Worm (Caenorhabditis elegans) whole organism, mixed stage, embryonic: ENCODE measurements around the gene F43G6.8.
A peak's percentile ranks its signal among the peaks of the same experiment; 100 is the strongest.

ENCODE experiments used
- M03D4.4 ChIP-seq: sonication (generic microtip); optimal IDR thresholded peaks from 2 replicates; lab custom pipeline; 2017; ENCODE audit warnings: mild to moderate bottlenecking, missing genetic modification characterization, missing compliant biosample characterization
- blmp-1 ChIP-seq: fragments of 150-350 bp; optimal IDR thresholded peaks from 2 replicates; lab custom pipeline; 2014; ENCODE audit warnings: missing biosample characterization, missing genetic modification characterization
- ceh-43 ChIP-seq: fragments of 200-800 bp; sonication (Bioruptor generic); optimal IDR thresholded peaks from 2 replicates; lab custom pipeline; 2018; ENCODE audit warnings: mild to moderate bottlenecking, missing genetic modification characterization, moderate library complexity, missing compliant biosample characterization
- ceh-83 ChIP-seq: fragments of 200-800 bp; sonication (Bioruptor generic); optimal IDR thresholded peaks from 2 replicates; lab custom pipeline; 2018; ENCODE audit warnings: mild to moderate bottlenecking, missing genetic modification characterization, missing compliant biosample characterization
- ces-1 ChIP-seq: fragments of 150-350 bp; optimal IDR thresholded peaks from 2 replicates; lab custom pipeline; 2014; ENCODE audit warnings: missing biosample characterization, missing genetic modification reagents, missing genetic modification characterization
- drap-1 ChIP-seq: fragments of 200-800 bp; sonication (Bioruptor generic); optimal IDR thresholded peaks from 3 replicates; lab custom pipeline; 2018; ENCODE audit warnings: mild to moderate bottlenecking, missing genetic modification characterization, missing compliant biosample characterization
- elt-1 ChIP-seq: sonication (generic microtip); optimal IDR thresholded peaks from 2 replicates; lab custom pipeline; 2017; ENCODE audit warnings: missing genetic modification characterization, mild to moderate bottlenecking, missing compliant biosample characterization, antibody characterized with exemption, moderate library complexity, borderline replicate concordance; ENCODE audit not compliant: insufficient read depth
- elt-3 ChIP-seq: fragments of 150-350 bp; optimal IDR thresholded peaks from 2 replicates; lab custom pipeline; 2014; ENCODE audit warnings: missing biosample characterization, missing genetic modification characterization
- flh-1 ChIP-seq: fragments of 200-800 bp; sonication (Bioruptor generic); optimal IDR thresholded peaks from 2 replicates; lab custom pipeline; 2018; ENCODE audit warnings: mild to moderate bottlenecking, missing genetic modification characterization, moderate library complexity, missing compliant biosample characterization
- ham-2 ChIP-seq: fragments of 200-800 bp; sonication (Bioruptor generic); optimal IDR thresholded peaks from 2 replicates; lab custom pipeline; 2018; ENCODE audit warnings: mild to moderate bottlenecking, missing genetic modification characterization, missing compliant biosample characterization
- hlh-1 ChIP-seq: fragments of 150-350 bp; optimal IDR thresholded peaks from 2 replicates; lab custom pipeline; 2014; ENCODE audit warnings: missing biosample characterization, missing genetic modification reagents, missing genetic modification characterization
- lin-32 ChIP-seq: fragments of 200-800 bp; sonication (Bioruptor generic); optimal IDR thresholded peaks from 2 replicates; lab custom pipeline; 2018; ENCODE audit warnings: mild to moderate bottlenecking, missing genetic modification characterization, missing compliant biosample characterization
- lsy-2 ChIP-seq: fragments of 150-350 bp; optimal IDR thresholded peaks from 2 replicates; lab custom pipeline; 2014; ENCODE audit warnings: missing biosample characterization, missing genetic modification characterization
- mab-5 ChIP-seq: fragments of 150-350 bp; optimal IDR thresholded peaks from 2 replicates; lab custom pipeline; 2014; ENCODE audit warnings: missing biosample characterization, missing genetic modification characterization
- mep-1 ChIP-seq: fragments of 150-350 bp; optimal IDR thresholded peaks from 2 replicates; lab custom pipeline; 2017; ENCODE audit warnings: missing biosample characterization, missing genetic modification reagents, missing genetic modification characterization, inconsistent platforms
- mls-2 ChIP-seq: sonication (generic microtip); optimal IDR thresholded peaks from 2 replicates; lab custom pipeline; 2016; ENCODE audit warnings: mild to moderate bottlenecking, missing genetic modification characterization, moderate library complexity, missing compliant biosample characterization
- nhr-12 ChIP-seq: fragments of 150-350 bp; optimal IDR thresholded peaks from 2 replicates; lab custom pipeline; 2014; ENCODE audit warnings: missing biosample characterization, missing genetic modification characterization
- nhr-2 ChIP-seq: fragments of 150-350 bp; optimal IDR thresholded peaks from 2 replicates; lab custom pipeline; 2014; ENCODE audit warnings: missing biosample characterization, missing genetic modification characterization
- nhr-237 ChIP-seq: fragments of 150-350 bp; optimal IDR thresholded peaks from 2 replicates; lab custom pipeline; 2014; ENCODE audit warnings: missing biosample characterization, missing genetic modification characterization
- nhr-28 ChIP-seq: fragments of 150-350 bp; optimal IDR thresholded peaks from 2 replicates; lab custom pipeline; 2014; ENCODE audit warnings: missing biosample characterization, missing genetic modification characterization
- nhr-76 ChIP-seq: sonication (generic microtip); optimal IDR thresholded peaks from 2 replicates; lab custom pipeline; 2017; ENCODE audit warnings: missing biosample characterization, missing genetic modification characterization
- pha-4 ChIP-seq: fragments of 150-350 bp; optimal IDR thresholded peaks from 2 replicates; lab custom pipeline; 2018; ENCODE audit warnings: missing biosample characterization, missing genetic modification reagents, missing genetic modification characterization
- sem-2 ChIP-seq: fragments of 200-800 bp; sonication (Bioruptor generic); optimal IDR thresholded peaks from 2 replicates; lab custom pipeline; 2018; ENCODE audit warnings: mild to moderate bottlenecking, missing genetic modification characterization, missing compliant biosample characterization
- snpc-4 ChIP-seq: fragments of 150-350 bp; optimal IDR thresholded peaks from 2 replicates; lab custom pipeline; 2014; ENCODE audit warnings: missing biosample characterization, missing genetic modification characterization
- tbx-8 ChIP-seq: fragments of 200-800 bp; sonication (Bioruptor generic); optimal IDR thresholded peaks from 2 replicates; lab custom pipeline; 2018; ENCODE audit warnings: mild to moderate bottlenecking, missing genetic modification characterization, moderate library complexity, missing compliant biosample characterization
- unc-120 ChIP-seq: sonication (generic microtip); optimal IDR thresholded peaks from 2 replicates; lab custom pipeline; 2017; ENCODE audit warnings: missing genetic modification characterization, missing compliant biosample characterization; ENCODE audit not compliant: poor library complexity, severe bottlenecking
- unc-39 ChIP-seq: fragments of 150-350 bp; optimal IDR thresholded peaks from 2 replicates; lab custom pipeline; 2014; ENCODE audit warnings: missing biosample characterization, missing genetic modification characterization
- unc-62 ChIP-seq: fragments of 150-350 bp; optimal IDR thresholded peaks from 2 replicates; lab custom pipeline; 2014; ENCODE audit warnings: missing biosample characterization, missing genetic modification reagents, missing genetic modification characterization
- zip-8 ChIP-seq: fragments of 150-350 bp; optimal IDR thresholded peaks from 2 replicates; lab custom pipeline; 2014; ENCODE audit warnings: missing biosample characterization, missing genetic modification characterization
- ztf-11 ChIP-seq: fragments of 150-350 bp; optimal IDR thresholded peaks from 2 replicates; lab custom pipeline; 2014; ENCODE audit warnings: missing biosample characterization, missing genetic modification characterization

The F43G6.8 gene

ce11 chrII:11844072-11844471, 30.2 kb upstream of the F43G6.8 start:
- TF ChIP-seq elt-1 (tag; lab: Kevin White, UChicago) (no peak), nhr-76 (no peak), nhr-237 (tag; lab: Kevin White, UChicago) (no peak), unc-120 (tag; lab: Kevin White, UChicago) (no peak), mep-1 (tag; lab: Kevin White, UChicago) (no peak), ham-2 (GFP tag; lab: Kevin White, UChicago) (no peak), zip-8 (tag; lab: Kevin White, UChicago) (no peak), drap-1 (GFP tag; lab: Kevin White, UChicago) (no peak)

ce11 chrII:11843441-11843840, 29.5 kb upstream of the F43G6.8 start:
- TF ChIP-seq flh-1 (GFP tag; lab: Kevin White, UChicago) (no peak), zip-8 (tag; lab: Kevin White, UChicago) (no peak), ceh-83 (GFP tag; lab: Kevin White, UChicago) (no peak), elt-1 (tag; lab: Kevin White, UChicago) (no peak)
- TF ChIP-seq, all 35 proteins: peak for 0

- TF ChIP-seq M03D4.4 (no peak), ces-1 (GFP tag; lab: Kevin White, UChicago) (no peak), nhr-2 (tag; lab: Kevin White, UChicago) (no peak), unc-62 (GFP tag; lab: Kevin White, UChicago) (no peak), lsy-2 (no peak), ztf-11 (tag; lab: Kevin White, UChicago) (no peak), sem-2 (GFP tag; lab: Kevin White, UChicago) (no peak), elt-1 (tag; lab: Kevin White, UChicago) (no peak), ceh-43 (GFP tag; lab: Kevin White, UChicago) (no peak)
Measured at ce11 chrII:11842766-11843165, 28.9 kb upstream of the F43G6.8 start.

- TF ChIP-seq unc-62 (GFP tag; lab: Kevin White, UChicago) (no peak), lsy-2 (no peak), elt-3 (tag; lab: Kevin White, UChicago) (no peak), elt-1 (tag; lab: Kevin White, UChicago) (no peak), ceh-83 (GFP tag; lab: Kevin White, UChicago) (no peak), lin-32 (GFP tag; lab: Kevin White, UChicago) (no peak), zip-8 (tag; lab: Kevin White, UChicago) (no peak), ceh-43 (GFP tag; lab: Kevin White, UChicago) (no peak), unc-120 (tag; lab: Kevin White, UChicago) (no peak), mab-5 (tag; lab: Kevin White, UChicago) (no peak), nhr-76 (no peak), flh-1 (GFP tag; lab: Kevin White, UChicago) (no peak), nhr-12 (no peak), ztf-11 (tag; lab: Kevin White, UChicago) (no peak)
Measured at ce11 chrII:11842317-11842716, 28.4 kb upstream of the F43G6.8 start, which contains the start of gene T27D12.1. Gene T27D12.1 (plus strand): TSS chrII:11842617.

- no peak for TF ChIP-seq unc-62 (GFP tag; lab: Kevin White, UChicago)
- TF ChIP-seq ham-2 (GFP tag; lab: Kevin White, UChicago), result peak; percentile 49
- no peak for TF ChIP-seq nhr-12
Measured at ce11 chrII:11841653-11842052, 27.8 kb upstream of the F43G6.8 start.

- TF ChIP-seq pha-4 (tag; lab: Kevin White, UChicago) (no peak), mep-1 (tag; lab: Kevin White, UChicago) (no peak), elt-3 (tag; lab: Kevin White, UChicago) (no peak), nhr-28 (tag; lab: Kevin White, UChicago) (no peak), lin-32 (GFP tag; lab: Kevin White, UChicago) (no peak), nhr-12 (no peak), nhr-2 (tag; lab: Kevin White, UChicago) (no peak), lsy-2 (no peak), nhr-237 (tag; lab: Kevin White, UChicago) (no peak), hlh-1 (tag; lab: Kevin White, UChicago) (no peak), tbx-8 (GFP tag; lab: Kevin White, UChicago) (no peak), blmp-1 (tag; lab: Kevin White, UChicago) (no peak), mls-2 (tag; lab: Kevin White, UChicago) (no peak), ces-1 (GFP tag; lab: Kevin White, UChicago) (no peak), snpc-4 (no peak), unc-39 (tag; lab: Kevin White, UChicago) (no peak), unc-62 (GFP tag; lab: Kevin White, UChicago) (no peak), elt-1 (tag; lab: Kevin White, UChicago) (no peak), flh-1 (GFP tag; lab: Kevin White, UChicago) (no peak)
Measured at ce11 chrII:11839116-11839515, 25.2 kb upstream of the F43G6.8 start.
